Worm (Caenorhabditis elegans): ENCODE data around the gene C53A3.4.

The C53A3.4 gene

ce11 chrV:5736068-5736467 lies 22.6 kb downstream of the C53A3.4 start, which contains the start of gene K09H11.6:
Gene K09H11.6, minus strand, starts transcription at chrV:5736168.
- TF ChIP-seq lsy-12 (tag; optimal IDR thresholded peaks at IDR 0.05): no peak
- TF ChIP-seq ZK546.5 (tag; optimal IDR thresholded peaks at IDR 0.05): no peak
- TF ChIP-seq unc-62 (GFP tag; optimal IDR thresholded peaks at IDR 0.05): no peak
- TF ChIP-seq fkh-2 (tag; optimal IDR thresholded peaks at IDR 0.05): no peak
- peak; percentile 4 for TF ChIP-seq nfya-1 (tag; optimal IDR thresholded peaks at IDR 0.05; ENCODE audit: insufficient read depth)
- no peak for TF ChIP-seq elt-2 (tag; optimal IDR thresholded peaks at IDR 0.05)
- no peak for TF ChIP-seq lin-39 (tag; optimal IDR thresholded peaks at IDR 0.05)
- no peak for TF ChIP-seq lin-15B (tag; optimal IDR thresholded peaks at IDR 0.05)

- no peak for TF ChIP-seq tbx-2 (tag; optimal IDR thresholded peaks at IDR 0.05)
- no peak for TF ChIP-seq fos-1 (tag; optimal IDR thresholded peaks at IDR 0.05)
- TF ChIP-seq skn-1 (tag; optimal IDR thresholded peaks at IDR 0.05): no peak
- no peak for TF ChIP-seq pha-4 (tag; optimal IDR thresholded peaks at IDR 0.05)
- TF ChIP-seq nhr-76 (tag; optimal IDR thresholded peaks at IDR 0.05): no peak
- TF ChIP-seq aly-2 (tag; optimal IDR thresholded peaks at IDR 0.05): no peak
- TF ChIP-seq ceh-9 (tag; optimal IDR thresholded peaks at IDR 0.05): no peak
- no peak for TF ChIP-seq R02D3.7 (tag; optimal IDR thresholded peaks at IDR 0.05)
- TF ChIP-seq lsy-12 (tag; optimal IDR thresholded peaks at IDR 0.05): no peak
- no peak for TF ChIP-seq mdl-1 (tag; optimal IDR thresholded peaks at IDR 0.05)
- no peak for TF ChIP-seq nhr-237 (tag; optimal IDR thresholded peaks at IDR 0.05)
- TF ChIP-seq nhr-25 (tag; optimal IDR thresholded peaks at IDR 0.05): no peak
- TF ChIP-seq ztf-11 (tag; optimal IDR thresholded peaks at IDR 0.05): no peak
- TF ChIP-seq mml-1 (tag; optimal IDR thresholded peaks at IDR 0.05): no peak
- no peak for TF ChIP-seq fkh-10 (GFP tag; optimal IDR thresholded peaks at IDR 0.05)
Observed at ce11 chrV:5730783-5731182, 27.9 kb downstream of the C53A3.4 start, which contains the start of gene K09H11.15. Gene K09H11.15, minus strand, starts transcription at chrV:5730883.

- TF ChIP-seq ama-1 (optimal IDR thresholded peaks at IDR 0.05) (no peak), elt-1 (tag; optimal IDR thresholded peaks at IDR 0.05) (no peak), fos-1 (tag; optimal IDR thresholded peaks at IDR 0.05) (no peak), egl-5 (tag; optimal IDR thresholded peaks at IDR 0.05) (no peak), unc-39 (tag; optimal IDR thresholded peaks at IDR 0.05) (no peak), nhr-237 (tag; optimal IDR thresholded peaks at IDR 0.05) (no peak), ceh-82 (tag; optimal IDR thresholded peaks at IDR 0.05) (no peak), ztf-11 (tag; optimal IDR thresholded peaks at IDR 0.05) (no peak), zag-1 (tag; optimal IDR thresholded peaks at IDR 0.05) (no peak), elt-2 (tag; optimal IDR thresholded peaks at IDR 0.05) (no peak), pqm-1 (tag; optimal IDR thresholded peaks at IDR 0.05) (no peak), unc-62 (GFP tag; optimal IDR thresholded peaks at IDR 0.05) (no peak), nhr-77 (tag; optimal IDR thresholded peaks at IDR 0.05) (no peak), egl-27 (tag; optimal IDR thresholded peaks at IDR 0.05) (no peak), nhr-23 (tag; optimal IDR thresholded peaks at IDR 0.05) (no peak)
Observed at ce11 chrV:5726463-5726862, 32.2 kb downstream of the C53A3.4 start, which contains the start of gene K09H11.4. Gene K09H11.4, minus strand, starts transcription at chrV:5726563.

ce11 chrV:5724395-5724794 lies 34.3 kb downstream of the C53A3.4 start:
- no peak for TF ChIP-seq fos-1 (tag; optimal IDR thresholded peaks at IDR 0.05)
- TF ChIP-seq nhr-77 (tag; optimal IDR thresholded peaks at IDR 0.05): no peak
- TF ChIP-seq elt-2 (tag; optimal IDR thresholded peaks at IDR 0.05): no peak
- no peak for TF ChIP-seq nfya-1 (tag; optimal IDR thresholded peaks at IDR 0.05; ENCODE audit: insufficient read depth)

ce11 chrV:5722093-5722492 lies 36.6 kb downstream of the C53A3.4 start:
- no peak for TF ChIP-seq egl-27 (tag; optimal IDR thresholded peaks at IDR 0.05)
- TF ChIP-seq nhr-76 (tag; optimal IDR thresholded peaks at IDR 0.05): no peak
- TF ChIP-seq nhr-25 (tag; optimal IDR thresholded peaks at IDR 0.05): no peak
- no peak for TF ChIP-seq fos-1 (tag; optimal IDR thresholded peaks at IDR 0.05)
- no peak for TF ChIP-seq mml-1 (tag; optimal IDR thresholded peaks at IDR 0.05)
- no peak for TF ChIP-seq ceh-16 (tag; optimal IDR thresholded peaks at IDR 0.05)
- no peak for TF ChIP-seq aly-2 (tag; optimal IDR thresholded peaks at IDR 0.05)
- TF ChIP-seq snpc-4 (tag; optimal IDR thresholded peaks at IDR 0.05): no peak
- no peak for TF ChIP-seq nhr-23 (tag; optimal IDR thresholded peaks at IDR 0.05)
- no peak for TF ChIP-seq fkh-10 (GFP tag; optimal IDR thresholded peaks at IDR 0.05)
- no peak for TF ChIP-seq lsy-12 (tag; optimal IDR thresholded peaks at IDR 0.05)
- no peak for TF ChIP-seq ztf-11 (tag; optimal IDR thresholded peaks at IDR 0.05)
- TF ChIP-seq elt-3 (tag; optimal IDR thresholded peaks at IDR 0.05): no peak
- TF ChIP-seq R02D3.7 (tag; optimal IDR thresholded peaks at IDR 0.05): no peak
